Worm (Caenorhabditis elegans) whole organism, mixed stage, embryonic: ENCODE data around the gene ins-9.

Source experiments
- M03D4.4 ChIP-seq: sonication (generic microtip); optimal IDR thresholded peaks from 2 replicates; lab custom pipeline; 2017; ENCODE audit warnings: mild to moderate bottlenecking, missing genetic modification characterization, missing compliant biosample characterization
- bed-3 ChIP-seq: fragments of 200-800 bp; sonication (Bioruptor generic); optimal IDR thresholded peaks from 3 replicates; lab custom pipeline; 2018; ENCODE audit warnings: mild to moderate bottlenecking, missing genetic modification characterization, moderate library complexity, missing compliant biosample characterization
- blmp-1 ChIP-seq: fragments of 150-350 bp; optimal IDR thresholded peaks from 2 replicates; lab custom pipeline; 2014; ENCODE audit warnings: missing biosample characterization, missing genetic modification characterization
- ceh-43 ChIP-seq: fragments of 200-800 bp; sonication (Bioruptor generic); optimal IDR thresholded peaks from 2 replicates; lab custom pipeline; 2018; ENCODE audit warnings: mild to moderate bottlenecking, missing genetic modification characterization, moderate library complexity, missing compliant biosample characterization
- ceh-83 ChIP-seq: fragments of 200-800 bp; sonication (Bioruptor generic); optimal IDR thresholded peaks from 2 replicates; lab custom pipeline; 2018; ENCODE audit warnings: mild to moderate bottlenecking, missing genetic modification characterization, missing compliant biosample characterization
- cnd-1 ChIP-seq: fragments of 200-800 bp; sonication (Bioruptor generic); optimal IDR thresholded peaks from 2 replicates; lab custom pipeline; 2018; ENCODE audit warnings: mild to moderate bottlenecking, missing genetic modification characterization, missing compliant biosample characterization
- elt-1 ChIP-seq: sonication (generic microtip); optimal IDR thresholded peaks from 2 replicates; lab custom pipeline; 2017; ENCODE audit warnings: missing genetic modification characterization, mild to moderate bottlenecking, missing compliant biosample characterization, antibody characterized with exemption, moderate library complexity, borderline replicate concordance; ENCODE audit not compliant: insufficient read depth
- elt-3 ChIP-seq: fragments of 150-350 bp; optimal IDR thresholded peaks from 2 replicates; lab custom pipeline; 2014; ENCODE audit warnings: missing biosample characterization, missing genetic modification characterization
- flh-1 ChIP-seq: fragments of 200-800 bp; sonication (Bioruptor generic); optimal IDR thresholded peaks from 2 replicates; lab custom pipeline; 2018; ENCODE audit warnings: mild to moderate bottlenecking, missing genetic modification characterization, moderate library complexity, missing compliant biosample characterization
- ham-2 ChIP-seq: fragments of 200-800 bp; sonication (Bioruptor generic); optimal IDR thresholded peaks from 2 replicates; lab custom pipeline; 2018; ENCODE audit warnings: mild to moderate bottlenecking, missing genetic modification characterization, missing compliant biosample characterization
- hlh-1 ChIP-seq: fragments of 150-350 bp; optimal IDR thresholded peaks from 2 replicates; lab custom pipeline; 2014; ENCODE audit warnings: missing biosample characterization, missing genetic modification reagents, missing genetic modification characterization
- lin-13 ChIP-seq: fragments of 150-350 bp; optimal IDR thresholded peaks from 2 replicates; lab custom pipeline; 2014; ENCODE audit warnings: missing biosample characterization, missing genetic modification characterization
- lin-32 ChIP-seq: fragments of 200-800 bp; sonication (Bioruptor generic); optimal IDR thresholded peaks from 2 replicates; lab custom pipeline; 2018; ENCODE audit warnings: mild to moderate bottlenecking, missing genetic modification characterization, missing compliant biosample characterization
- lsy-2 ChIP-seq: fragments of 150-350 bp; optimal IDR thresholded peaks from 2 replicates; lab custom pipeline; 2014; ENCODE audit warnings: missing biosample characterization, missing genetic modification characterization
- mab-5 ChIP-seq: fragments of 150-350 bp; optimal IDR thresholded peaks from 2 replicates; lab custom pipeline; 2014; ENCODE audit warnings: missing biosample characterization, missing genetic modification characterization
- mep-1 ChIP-seq: fragments of 150-350 bp; optimal IDR thresholded peaks from 2 replicates; lab custom pipeline; 2017; ENCODE audit warnings: missing biosample characterization, missing genetic modification reagents, missing genetic modification characterization, inconsistent platforms
- nhr-237 ChIP-seq: fragments of 150-350 bp; optimal IDR thresholded peaks from 2 replicates; lab custom pipeline; 2014; ENCODE audit warnings: missing biosample characterization, missing genetic modification characterization
- nhr-28 ChIP-seq: fragments of 150-350 bp; optimal IDR thresholded peaks from 2 replicates; lab custom pipeline; 2014; ENCODE audit warnings: missing biosample characterization, missing genetic modification characterization
- nhr-76 ChIP-seq: sonication (generic microtip); optimal IDR thresholded peaks from 2 replicates; lab custom pipeline; 2017; ENCODE audit warnings: missing biosample characterization, missing genetic modification characterization
- pha-4 ChIP-seq: fragments of 150-350 bp; optimal IDR thresholded peaks from 2 replicates; lab custom pipeline; 2018; ENCODE audit warnings: missing biosample characterization, missing genetic modification reagents, missing genetic modification characterization
- snpc-4 ChIP-seq: fragments of 150-350 bp; optimal IDR thresholded peaks from 2 replicates; lab custom pipeline; 2014; ENCODE audit warnings: missing biosample characterization, missing genetic modification characterization
- sptf-1 ChIP-seq: sonication (generic microtip); optimal IDR thresholded peaks from 2 replicates; lab custom pipeline; 2017; ENCODE audit warnings: mild to moderate bottlenecking, missing genetic modification characterization, moderate library complexity, missing compliant biosample characterization
- tbx-8 ChIP-seq: fragments of 200-800 bp; sonication (Bioruptor generic); optimal IDR thresholded peaks from 2 replicates; lab custom pipeline; 2018; ENCODE audit warnings: mild to moderate bottlenecking, missing genetic modification characterization, moderate library complexity, missing compliant biosample characterization
- unc-120 ChIP-seq: sonication (generic microtip); optimal IDR thresholded peaks from 2 replicates; lab custom pipeline; 2017; ENCODE audit warnings: missing genetic modification characterization, missing compliant biosample characterization; ENCODE audit not compliant: poor library complexity, severe bottlenecking
- unc-39 ChIP-seq: fragments of 150-350 bp; optimal IDR thresholded peaks from 2 replicates; lab custom pipeline; 2014; ENCODE audit warnings: missing biosample characterization, missing genetic modification characterization
- unc-62 ChIP-seq: fragments of 150-350 bp; optimal IDR thresholded peaks from 2 replicates; lab custom pipeline; 2014; ENCODE audit warnings: missing biosample characterization, missing genetic modification reagents, missing genetic modification characterization
- zip-8 ChIP-seq: fragments of 150-350 bp; optimal IDR thresholded peaks from 2 replicates; lab custom pipeline; 2014; ENCODE audit warnings: missing biosample characterization, missing genetic modification characterization
- ztf-11 ChIP-seq: fragments of 150-350 bp; optimal IDR thresholded peaks from 2 replicates; lab custom pipeline; 2014; ENCODE audit warnings: missing biosample characterization, missing genetic modification characterization

ins-9 gene

ce11 chrX:8891393-8891953 is 25.0 kb upstream of the ins-9 start:
- TF ChIP-seq unc-39 (tag; lab: Kevin White, UChicago) = no peak
- TF ChIP-seq pha-4 = no peak
- TF ChIP-seq ztf-11 = no peak
- TF ChIP-seq hlh-1 = no peak
- no peak for TF ChIP-seq lsy-2 (tag; lab: Kevin White, UChicago)
- TF ChIP-seq tbx-8 (GFP tag; lab: Kevin White, UChicago) = no peak
- no peak for TF ChIP-seq nhr-237
- no peak for TF ChIP-seq nhr-76 (tag; lab: Kevin White, UChicago)
- no peak for TF ChIP-seq bed-3 (GFP tag; lab: Kevin White, UChicago)
- TF ChIP-seq sptf-1 = no peak

ce11 chrX:8890251-8890755 is 23.8 kb upstream of the ins-9 start:
- TF ChIP-seq elt-1 (tag; lab: Kevin White, UChicago) = no peak
- TF ChIP-seq blmp-1 (tag; lab: Kevin White, UChicago) = peak; percentile 55

- TF ChIP-seq unc-62 (peak; percentile 67), hlh-1 (peak; percentile 57), nhr-76 (tag; lab: Kevin White, UChicago) (no peak)
These were observed 22.4 kb upstream of the ins-9 start for ce11 chrX:8888835-8889234.

- TF ChIP-seq bed-3 (GFP tag; lab: Kevin White, UChicago) = no peak
- TF ChIP-seq M03D4.4 (tag; lab: Kevin White, UChicago) = no peak
These were observed 15.7 kb upstream of the ins-9 start for ce11 chrX:8882162-8882561.

ce11 chrX:8879349-8879748 is 12.9 kb upstream of the ins-9 start, which contains the start of gene C06E2.2:
TSS of gene C06E2.2 (plus strand) at chrX:8879649.
- no peak for TF ChIP-seq bed-3 (GFP tag; lab: Kevin White, UChicago)
- no peak for TF ChIP-seq blmp-1 (tag; lab: Kevin White, UChicago)
- no peak for TF ChIP-seq nhr-237
- no peak for TF ChIP-seq cnd-1
- no peak for TF ChIP-seq lin-13 (tag; lab: Kevin White, UChicago)
- no peak for TF ChIP-seq snpc-4 (tag; lab: Kevin White, UChicago)
- TF ChIP-seq flh-1 (GFP tag; lab: Kevin White, UChicago) = no peak
- TF ChIP-seq, all 35 proteins: peak for 0

- TF ChIP-seq tbx-8 (GFP tag; lab: Kevin White, UChicago) = no peak
- TF ChIP-seq elt-3 = no peak
- peak; percentile 89 for TF ChIP-seq zip-8
- TF ChIP-seq mep-1 (tag; lab: Kevin White, UChicago) = no peak
- no peak for TF ChIP-seq mab-5 (tag; lab: Kevin White, UChicago)
These were observed 12.2 kb upstream of the ins-9 start for ce11 chrX:8878709-8879108.

ce11 chrX:8877162-8877561 is 10.7 kb upstream of the ins-9 start:
- TF ChIP-seq ceh-43 (GFP tag; lab: Kevin White, UChicago) = no peak
- no peak for TF ChIP-seq nhr-76 (tag; lab: Kevin White, UChicago)
- TF ChIP-seq, all 35 proteins: peak for 0

ce11 chrX:8875867-8876266 is 9.4 kb upstream of the ins-9 start:
- no peak for TF ChIP-seq unc-62
- TF ChIP-seq nhr-28 (tag; lab: Kevin White, UChicago) = no peak
- no peak for TF ChIP-seq snpc-4 (tag; lab: Kevin White, UChicago)
- no peak for TF ChIP-seq nhr-76 (tag; lab: Kevin White, UChicago)
- TF ChIP-seq elt-3 = no peak
- no peak for TF ChIP-seq ceh-83 (GFP tag; lab: Kevin White, UChicago)
- no peak for TF ChIP-seq unc-120 (tag; lab: Kevin White, UChicago)
- no peak for TF ChIP-seq hlh-1
- no peak for TF ChIP-seq tbx-8 (GFP tag; lab: Kevin White, UChicago)
- no peak for TF ChIP-seq zip-8
- no peak for TF ChIP-seq flh-1 (GFP tag; lab: Kevin White, UChicago)
- no peak for TF ChIP-seq lin-13 (tag; lab: Kevin White, UChicago)
- no peak for TF ChIP-seq ham-2 (GFP tag; lab: Kevin White, UChicago)
- TF ChIP-seq bed-3 (GFP tag; lab: Kevin White, UChicago) = no peak
- no peak for TF ChIP-seq blmp-1 (tag; lab: Kevin White, UChicago)
- no peak for TF ChIP-seq ceh-43 (GFP tag; lab: Kevin White, UChicago)
- no peak for TF ChIP-seq lin-32 (GFP tag; lab: Kevin White, UChicago)
